Fruit fly (Drosophila melanogaster) whole organism, embryonic: ENCODE data around the gene Bub1.

ENCODE experiments used
- Atf-2 ChIP-seq: fragments of 200-800 bp; sonication (Bioruptor generic); optimal IDR thresholded peaks from 2 replicates; lab custom pipeline; 2016; ENCODE audit warnings: missing biosample characterization, missing genetic modification characterization
- Atf6 ChIP-seq: fragments of 200-800 bp; sonication (Bioruptor generic); IDR thresholded peaks from 2 replicates; pipeline ENCODE4 v1.3.6; 2022; ENCODE audit warnings: missing biosample characterization, missing genetic modification characterization
- BtbVII ChIP-seq: fragments of 200-800 bp; sonication (Bioruptor generic); optimal IDR thresholded peaks from 3 replicates; lab custom pipeline; 2017; ENCODE audit warnings: missing biosample characterization, mild to moderate bottlenecking, missing genetic modification characterization
- CG11247 ChIP-seq: fragments of 200-800 bp; sonication (Bioruptor generic); IDR thresholded peaks from 2 replicates; pipeline ENCODE4 v1.3.6; 2022; ENCODE audit warnings: missing biosample characterization, missing genetic modification characterization
- CG11456 ChIP-seq: fragments of 200-800 bp; sonication (Bioruptor generic); IDR thresholded peaks from 3 replicates; pipeline ENCODE4 v1.3.6; 2022; ENCODE audit warnings: missing biosample characterization, missing genetic modification characterization
- CG13624 ChIP-seq: fragments of 200-800 bp; sonication (Bioruptor generic); optimal IDR thresholded peaks from 2 replicates; lab custom pipeline; 2016; ENCODE audit warnings: missing biosample characterization, missing genetic modification characterization
- CG15479 ChIP-seq: fragments of 200-800 bp; sonication (Bioruptor generic); optimal IDR thresholded peaks from 3 replicates; lab custom pipeline; 2019; ENCODE audit warnings: missing biosample characterization, mild to moderate bottlenecking, missing genetic modification characterization, moderate library complexity
- CG15601 ChIP-seq: fragments of 200-800 bp; sonication (Bioruptor generic); optimal IDR thresholded peaks from 3 replicates; lab custom pipeline; 2019; ENCODE audit warnings: missing biosample characterization, mild to moderate bottlenecking, missing genetic modification characterization, moderate library complexity
- CG1602 ChIP-seq: fragments of 200-800 bp; sonication (Bioruptor generic); optimal IDR thresholded peaks from 3 replicates; lab custom pipeline; 2016; ENCODE audit warnings: missing biosample characterization, missing genetic modification characterization
- CG16779 ChIP-seq: fragments of 200-800 bp; sonication (Bioruptor generic); IDR thresholded peaks from 2 replicates; pipeline ENCODE4 v1.3.6; 2022; ENCODE audit warnings: missing biosample characterization, missing genetic modification characterization
- CG17568 ChIP-seq: fragments of 200-800 bp; sonication (Bioruptor generic); optimal IDR thresholded peaks from 2 replicates; lab custom pipeline; 2018; ENCODE audit warnings: missing biosample characterization, mild to moderate bottlenecking, missing genetic modification characterization, moderate library complexity
- CG17829 ChIP-seq: fragments of 200-800 bp; optimal IDR thresholded peaks from 2 replicates; lab custom pipeline; 2019; ENCODE audit warnings: missing biosample characterization, mild to moderate bottlenecking, missing genetic modification characterization, moderate library complexity
- CG2199 ChIP-seq: fragments of 200-800 bp; sonication (Bioruptor generic); IDR thresholded peaks from 3 replicates; pipeline ENCODE4 v1.3.6; 2022; ENCODE audit warnings: missing biosample characterization, missing genetic modification characterization
- CG31224 ChIP-seq: fragments of 200-800 bp; sonication (Bioruptor generic); IDR thresholded peaks from 2 replicates; pipeline ENCODE4 v1.3.6; 2022; ENCODE audit warnings: missing biosample characterization, missing genetic modification characterization
- CG32767 ChIP-seq: fragments of 200-800 bp; sonication (Bioruptor generic); IDR thresholded peaks from 2 replicates; pipeline ENCODE4 v1.3.6; 2022; ENCODE audit warnings: missing biosample characterization, missing genetic modification characterization
- CG4360 ChIP-seq: fragments of 200-800 bp; sonication (Bioruptor generic); IDR thresholded peaks from 2 replicates; pipeline ENCODE4 v1.3.6; 2022; ENCODE audit warnings: missing biosample characterization, missing genetic modification characterization
- CG4424 ChIP-seq: fragments of 200-800 bp; sonication (Bioruptor generic); optimal IDR thresholded peaks from 3 replicates; lab custom pipeline; 2016; ENCODE audit warnings: missing biosample characterization, missing genetic modification characterization
- CG4617 ChIP-seq: fragments of 200-800 bp; sonication (Bioruptor generic); optimal IDR thresholded peaks from 3 replicates; lab custom pipeline; 2016; ENCODE audit warnings: missing biosample characterization, missing genetic modification characterization, borderline replicate concordance
- CG4854 ChIP-seq: fragments of 200-800 bp; sonication (Bioruptor generic); optimal IDR thresholded peaks from 2 replicates; lab custom pipeline; 2016; ENCODE audit warnings: missing biosample characterization, missing genetic modification characterization, inconsistent platforms
- CG8388 ChIP-seq: fragments of 200-800 bp; sonication (Bioruptor generic); optimal IDR thresholded peaks from 2 replicates; lab custom pipeline; 2019; ENCODE audit warnings: missing biosample characterization, mild to moderate bottlenecking, missing genetic modification characterization, moderate library complexity
- CoRest ChIP-seq: fragments of 200-800 bp; sonication (Bioruptor generic); optimal IDR thresholded peaks from 3 replicates; lab custom pipeline; 2018; ENCODE audit warnings: missing biosample characterization, mild to moderate bottlenecking, missing genetic modification characterization, moderate library complexity
- Elba2 ChIP-seq: fragments of 200-800 bp; sonication (Bioruptor generic); optimal IDR thresholded peaks from 3 replicates; lab custom pipeline; 2016; ENCODE audit warnings: missing biosample characterization, missing genetic modification characterization
- Fer3 ChIP-seq: fragments of 200-800 bp; sonication (Bioruptor generic); optimal IDR thresholded peaks from 2 replicates; lab custom pipeline; 2018; ENCODE audit warnings: missing biosample characterization, mild to moderate bottlenecking, missing genetic modification characterization, moderate library complexity
- Hr51 ChIP-seq, 2 experiments: fragments of 200-800 bp; sonication (Bioruptor generic); optimal IDR thresholded peaks; 2 replicates in 1 of 2; 3 replicates in 1 of 2; lab custom pipeline; 2016 to 2018; ENCODE audit warnings: missing biosample characterization in 2 of 2, missing genetic modification characterization in 2 of 2, mild to moderate bottlenecking in 1 of 2, moderate library complexity in 1 of 2
- Jarid2 ChIP-seq: fragments of 200-800 bp; sonication (Bioruptor generic); optimal IDR thresholded peaks from 3 replicates; lab custom pipeline; 2017; ENCODE audit warnings: mild to moderate bottlenecking, missing biosample characterization, missing genetic modification reagents, missing genetic modification characterization
- MBD-R2 ChIP-seq: fragments of 200-800 bp; sonication (Bioruptor generic); IDR thresholded peaks from 2 replicates; pipeline ENCODE4 v1.3.6; 2022; ENCODE audit warnings: missing biosample characterization, missing genetic modification characterization
- NC2α ChIP-seq: fragments of 200-800 bp; sonication (Bioruptor generic); optimal IDR thresholded peaks from 2 replicates; lab custom pipeline; 2016; ENCODE audit warnings: missing biosample characterization, missing genetic modification characterization
- PHDP ChIP-seq: fragments of 200-800 bp; sonication (Bioruptor generic); optimal IDR thresholded peaks from 3 replicates; lab custom pipeline; 2018; ENCODE audit warnings: missing biosample characterization, mild to moderate bottlenecking, missing genetic modification characterization, moderate library complexity
- Pdp1 ChIP-seq, 2 experiments: fragments of 200-800 bp; sonication (Bioruptor generic); optimal IDR thresholded peaks; 3 replicates each; lab custom pipeline; 2016; ENCODE audit warnings: missing biosample characterization in 2 of 2, missing genetic modification characterization in 2 of 2, mild to moderate bottlenecking in 1 of 2, moderate library complexity in 1 of 2
- Ptx1 ChIP-seq: fragments of 200-800 bp; sonication (Bioruptor generic); IDR thresholded peaks from 2 replicates; pipeline ENCODE4 v1.3.6; 2022; ENCODE audit warnings: missing biosample characterization, missing genetic modification characterization
- Rfx ChIP-seq: fragments of 200-800 bp; sonication (Bioruptor generic); IDR thresholded peaks from 2 replicates; pipeline ENCODE4 v1.3.6; 2022; ENCODE audit warnings: missing biosample characterization, missing genetic modification characterization
- abd-A ChIP-seq: fragments of 200-800 bp; sonication (Bioruptor generic); optimal IDR thresholded peaks from 3 replicates; lab custom pipeline; 2019; ENCODE audit warnings: missing biosample characterization, mild to moderate bottlenecking, missing genetic modification characterization, moderate library complexity
- aop ChIP-seq: fragments of 200-800 bp; sonication (Bioruptor generic); IDR thresholded peaks from 2 replicates; pipeline ENCODE4 v1.3.6; 2022; ENCODE audit warnings: missing biosample characterization, missing genetic modification characterization
- ap ChIP-seq: fragments of 200-800 bp; sonication (Bioruptor generic); IDR thresholded peaks from 2 replicates; pipeline ENCODE4 v1.3.6; 2022; ENCODE audit warnings: missing biosample characterization, missing genetic modification characterization
- ato ChIP-seq: fragments of 200-800 bp; sonication (Bioruptor generic); IDR thresholded peaks from 2 replicates; pipeline ENCODE4 v1.3.6; 2022; ENCODE audit warnings: missing biosample characterization, missing genetic modification characterization; ENCODE audit not compliant: partially characterized antibody
- bigmax ChIP-seq: fragments of 200-800 bp; sonication (Bioruptor generic); optimal IDR thresholded peaks from 2 replicates; lab custom pipeline; 2018; ENCODE audit warnings: missing biosample characterization, mild to moderate bottlenecking, missing genetic modification characterization
- cas ChIP-seq: fragments of 200-800 bp; sonication (Bioruptor generic); IDR thresholded peaks from 2 replicates; pipeline ENCODE4 v1.3.6; 2022; ENCODE audit warnings: missing biosample characterization, missing genetic modification characterization
- croc ChIP-seq: fragments of 200-800 bp; sonication (Bioruptor generic); conservative IDR thresholded peaks from 3 replicates; pipeline ENCODE4 v1.3.6; 2022; ENCODE audit warnings: missing biosample characterization, missing genetic modification characterization
- dmrt99B ChIP-seq: fragments of 200-800 bp; sonication (Bioruptor generic); optimal IDR thresholded peaks from 2 replicates; lab custom pipeline; 2018; ENCODE audit warnings: missing biosample characterization, mild to moderate bottlenecking, missing genetic modification characterization, moderate library complexity
- ewg ChIP-seq: fragments of 200-800 bp; sonication (Bioruptor generic); optimal IDR thresholded peaks from 3 replicates; lab custom pipeline; 2017; ENCODE audit warnings: mild to moderate bottlenecking, missing biosample characterization, missing genetic modification reagents, missing genetic modification characterization
- fd3F ChIP-seq: fragments of 200-800 bp; sonication (Bioruptor generic); optimal IDR thresholded peaks from 2 replicates; lab custom pipeline; 2018; ENCODE audit warnings: missing biosample characterization, mild to moderate bottlenecking, missing genetic modification characterization, moderate library complexity
- gcm2 ChIP-seq: fragments of 200-800 bp; sonication (Bioruptor generic); optimal IDR thresholded peaks from 2 replicates; lab custom pipeline; 2016; ENCODE audit warnings: missing biosample characterization, missing genetic modification characterization
- inv ChIP-seq: fragments of 200-800 bp; sonication (Bioruptor generic); IDR thresholded peaks from 2 replicates; pipeline ENCODE4 v1.3.6; 2022; ENCODE audit warnings: missing biosample characterization, missing genetic modification characterization; ENCODE audit not compliant: partially characterized antibody
- otp ChIP-seq: fragments of 200-800 bp; sonication (Bioruptor generic); IDR thresholded peaks from 3 replicates; pipeline ENCODE4, ENCODE4 v1.3.6; 2022; ENCODE audit warnings: missing biosample characterization, missing genetic modification characterization
- sc ChIP-seq, 3 experiments: fragments of >200 bp in 2 of 3; fragments of 200-800 bp in 1 of 3; sonication (Bioruptor generic) in 1 of 3; optimal IDR thresholded peaks; 2 replicates in 2 of 3; 3 replicates in 1 of 3; lab custom pipeline; 2017; ENCODE audit warnings: mild to moderate bottlenecking in 1 of 3, missing biosample characterization in 1 of 3, missing genetic modification characterization in 1 of 3, missing genetic modification reagents in 1 of 3
- sisA ChIP-seq: fragments of 200-800 bp; sonication (Bioruptor generic); IDR thresholded peaks from 2 replicates; pipeline ENCODE4 v1.3.6; 2022; ENCODE audit warnings: missing biosample characterization, missing genetic modification characterization
- slp2 ChIP-seq: fragments of 200-800 bp; sonication (Bioruptor generic); optimal IDR thresholded peaks from 2 replicates; lab custom pipeline; 2016; ENCODE audit warnings: missing biosample characterization, missing genetic modification characterization
- wdn ChIP-seq: fragments of 200-800 bp; sonication (Bioruptor generic); IDR thresholded peaks from 2 replicates; pipeline ENCODE4 v1.3.6; 2022; ENCODE audit warnings: missing biosample characterization, missing genetic modification characterization
- wek ChIP-seq: fragments of 200-800 bp; sonication (Bioruptor generic); optimal IDR thresholded peaks from 3 replicates; lab custom pipeline; 2018; ENCODE audit warnings: missing biosample characterization, mild to moderate bottlenecking, missing genetic modification characterization, moderate library complexity

Gene Bub1

DNA sequence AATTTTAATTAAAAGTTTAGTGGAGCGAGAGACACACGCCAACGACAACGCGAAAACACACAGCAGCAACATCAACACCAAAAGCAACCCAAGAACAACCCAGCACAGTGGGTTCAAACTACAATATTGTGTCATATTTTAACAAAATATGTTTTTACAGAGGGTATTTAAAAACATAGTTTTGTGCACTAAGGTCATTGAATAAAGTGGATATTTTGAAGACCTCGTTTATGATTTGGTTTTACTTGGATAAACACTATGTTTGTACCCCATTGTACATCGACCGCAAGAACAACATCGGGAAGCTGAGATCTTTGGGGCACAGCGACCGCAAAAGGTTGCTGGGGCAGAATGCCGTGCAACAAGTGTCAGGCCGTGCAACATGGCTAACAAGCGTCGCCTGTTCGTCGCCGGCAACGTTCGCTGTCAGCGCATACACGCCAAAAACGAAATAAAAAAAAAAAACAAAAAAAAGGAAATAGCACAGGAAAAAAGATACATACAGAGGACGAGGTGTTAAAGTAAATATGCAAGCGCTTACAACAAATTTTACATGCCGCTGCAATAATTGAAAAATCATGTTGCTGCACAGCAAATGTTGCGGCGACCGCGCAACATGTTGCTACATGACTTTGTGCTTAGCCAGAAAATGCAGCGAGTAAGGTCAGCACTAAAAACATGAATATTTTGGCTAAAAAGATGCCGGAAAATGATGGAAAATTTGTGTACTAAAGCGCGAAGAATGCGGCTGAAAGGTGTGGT is 17.3 kb upstream of the Bub1 start (continued):
- TF ChIP-seq bigmax (no peak), CG4360 (GFP tag; lab: Robert Waterston, UW) (no peak), CG16779 (GFP tag; lab: Robert Waterston, UW) (no peak), ewg (GFP tag; lab: Kevin White, UChicago) (no peak), CG2199 (GFP tag; lab: Robert Waterston, UW) (0 out of 3 replicates have a peak, but pooled peaks have one; percentile 23), PHDP (tag; lab: Kevin White, UChicago) (peak; percentile 6), Pdp1 (GFP tag; optimal IDR thresholded peaks at IDR 0.05; lab: Kevin White, UChicago) (peak in 1 of 2 experiments; percentile 26), NC2α (GFP tag; lab: Kevin White, UChicago) (no peak), sisA (GFP tag; lab: Robert Waterston, UW) (no peak), fd3F (no peak), CG15601 (tag; lab: Kevin White, UChicago) (peak; percentile 27), aop (GFP tag; lab: Robert Waterston, UW) (no peak), Jarid2 (GFP tag; lab: Kevin White, UChicago) (no peak), gcm2 (GFP tag; lab: Kevin White, UChicago) (no peak), Atf-2 (GFP tag; lab: Kevin White, UChicago) (no peak), Elba2 (GFP tag; lab: Kevin White, UChicago) (no peak), croc (GFP tag; lab: Robert Waterston, UW) (no peak), Atf6 (GFP tag; lab: Robert Waterston, UW) (no peak), CG4854 (GFP tag; lab: Kevin White, UChicago) (no peak), CG15479 (GFP tag; lab: Kevin White, UChicago) (no peak), Fer3 (peak; percentile 13), CG13624 (GFP tag; lab: Kevin White, UChicago) (no peak), BtbVII (no peak), Rfx (GFP tag; lab: Robert Waterston, UW) (0 out of 2 replicates have a peak, but pooled peaks have one; percentile 17), dmrt99B (tag; lab: Kevin White, UChicago) (no peak), abd-A (tag; lab: Kevin White, UChicago) (no peak), cas (no peak), CG11247 (GFP tag; lab: Robert Waterston, UW) (no peak), wek (GFP tag; lab: Kevin White, UChicago) (no peak), wdn (GFP tag; lab: Robert Waterston, UW) (no peak), slp2 (GFP tag; lab: Kevin White, UChicago) (no peak), CG1602 (GFP tag; lab: Kevin White, UChicago) (no peak), CG32767 (no peak), CG17568 (GFP tag; lab: Kevin White, UChicago) (no peak), CoRest (tag; lab: Kevin White, UChicago) (peak; percentile 7), MBD-R2 (GFP tag; lab: Robert Waterston, UW) (no peak), CG8388 (GFP tag; lab: Kevin White, UChicago) (peak; percentile 9), CG11456 (GFP tag; lab: Robert Waterston, UW) (no peak), otp (GFP tag; lab: Robert Waterston, UW) (peak; percentile 60; the same call in 1 of the 3 replicates), sc (optimal IDR thresholded peaks at IDR 0.05; lab: Kevin White, UChicago) (no peak), sc (GFP tag; optimal IDR thresholded peaks at IDR 0.05; lab: Kevin White, UChicago) (no peak), inv (GFP tag; lab: Robert Waterston, UW) (no peak), ato (no peak), ap (GFP tag; lab: Robert Waterston, UW) (0 out of 2 replicates have a peak, but pooled peaks have one; percentile 17), CG4617 (no peak), CG4424 (GFP tag; lab: Kevin White, UChicago) (peak; percentile 54), CG31224 (GFP tag; lab: Robert Waterston, UW) (no peak), Hr51 (GFP tag; optimal IDR thresholded peaks at IDR 0.05; lab: Kevin White, UChicago) (no peak), Ptx1 (peak; percentile 50), CG17829 (tag; lab: Kevin White, UChicago) (peak; percentile 30)
